Fruit fly (Drosophila melanogaster) whole organism, embryonic: ENCODE results near the gene Eig71Ej.

Experiments used
- Abd-B ChIP-seq: fragments of 200-800 bp; sonication (Bioruptor generic); optimal IDR thresholded peaks from 2 replicates; lab custom pipeline; 2018; ENCODE audit warnings: missing biosample characterization, mild to moderate bottlenecking, missing genetic modification characterization, moderate library complexity
- Ada2b ChIP-seq: fragments of 200-800 bp; sonication (Bioruptor generic); IDR thresholded peaks from 2 replicates; pipeline ENCODE4 v1.3.6; 2022; ENCODE audit warnings: missing biosample characterization, missing genetic modification characterization
- CG10209 ChIP-seq: fragments of 200-800 bp; sonication (Bioruptor generic); optimal IDR thresholded peaks from 3 replicates; lab custom pipeline; 2017; ENCODE audit warnings: missing biosample characterization, mild to moderate bottlenecking, missing genetic modification characterization, missing genetic modification reagents
- CG1024 ChIP-seq: fragments of 200-800 bp; sonication (Bioruptor generic); IDR thresholded peaks from 2 replicates; pipeline ENCODE4 v1.3.6; 2022; ENCODE audit warnings: missing biosample characterization, missing genetic modification characterization
- CG1233 ChIP-seq: fragments of 200-800 bp; sonication (Bioruptor generic); optimal IDR thresholded peaks from 4 replicates; lab custom pipeline; 2018; ENCODE audit warnings: missing biosample characterization, mild to moderate bottlenecking, missing genetic modification characterization
- CG12659 ChIP-seq: fragments of 200-800 bp; sonication (Bioruptor generic); optimal IDR thresholded peaks from 3 replicates; lab custom pipeline; 2017; ENCODE audit warnings: mild to moderate bottlenecking, missing biosample characterization, missing genetic modification reagents, missing genetic modification characterization
- CG14014 ChIP-seq: fragments of 200-800 bp; sonication (Bioruptor generic); IDR thresholded peaks from 2 replicates; pipeline ENCODE4 v1.3.6; 2022; ENCODE audit warnings: missing biosample characterization, missing genetic modification characterization
- CG18764 ChIP-seq: fragments of 200-800 bp; sonication (Bioruptor generic); optimal IDR thresholded peaks from 3 replicates; lab custom pipeline; 2016; ENCODE audit warnings: missing biosample characterization, missing genetic modification characterization
- CG30431 ChIP-seq: fragments of 200-800 bp; sonication (Bioruptor generic); optimal IDR thresholded peaks from 2 replicates; lab custom pipeline; 2017; ENCODE audit warnings: missing biosample characterization, missing genetic modification characterization
- CG3726 ChIP-seq: fragments of 200-800 bp; sonication (Bioruptor generic); IDR thresholded peaks from 3 replicates; pipeline ENCODE4, ENCODE4 v1.3.6; 2022; ENCODE audit warnings: missing biosample characterization, missing genetic modification characterization
- CG4424 ChIP-seq: fragments of 200-800 bp; sonication (Bioruptor generic); optimal IDR thresholded peaks from 3 replicates; lab custom pipeline; 2016; ENCODE audit warnings: missing biosample characterization, missing genetic modification characterization
- CG4820 ChIP-seq: fragments of 200-800 bp; sonication (Bioruptor generic); optimal IDR thresholded peaks from 3 replicates; lab custom pipeline; 2016; ENCODE audit warnings: missing biosample characterization, missing genetic modification characterization
- CG6689 ChIP-seq: fragments of 200-800 bp; sonication (Bioruptor generic); IDR thresholded peaks from 2 replicates; pipeline ENCODE4 v1.3.6; 2022; ENCODE audit warnings: missing biosample characterization, missing genetic modification characterization
- CG7786 ChIP-seq: fragments of 200-800 bp; sonication (Bioruptor generic); optimal IDR thresholded peaks from 2 replicates; lab custom pipeline; 2016; ENCODE audit warnings: missing biosample characterization, missing genetic modification characterization
- CG8388 ChIP-seq: fragments of 200-800 bp; sonication (Bioruptor generic); optimal IDR thresholded peaks from 2 replicates; lab custom pipeline; 2019; ENCODE audit warnings: missing biosample characterization, mild to moderate bottlenecking, missing genetic modification characterization, moderate library complexity
- CG9437 ChIP-seq: fragments of 200-800 bp; sonication (Bioruptor generic); optimal IDR thresholded peaks from 2 replicates; lab custom pipeline; 2018; ENCODE audit warnings: missing biosample characterization, mild to moderate bottlenecking, missing genetic modification characterization
- CG9727 ChIP-seq: fragments of 200-800 bp; sonication (Bioruptor generic); optimal IDR thresholded peaks from 3 replicates; lab custom pipeline; 2017; ENCODE audit warnings: missing biosample characterization, mild to moderate bottlenecking, missing genetic modification characterization
- CTCF ChIP-seq: fragments of 200-800 bp; sonication (Bioruptor generic); optimal IDR thresholded peaks from 2 replicates; lab custom pipeline; 2017; ENCODE audit warnings: missing biosample characterization, mild to moderate bottlenecking, missing genetic modification characterization, moderate library complexity
- D ChIP-seq, 2 experiments: fragments of 200-800 bp in 1 of 2; fragments of >200 bp in 1 of 2; sonication (Bioruptor generic) in 1 of 2; optimal IDR thresholded peaks; 2 replicates in 1 of 2; 3 replicates in 1 of 2; lab custom pipeline; 2017; ENCODE audit warnings: mild to moderate bottlenecking in 1 of 2, missing biosample characterization in 1 of 2, missing genetic modification characterization in 1 of 2, missing genetic modification reagents in 1 of 2
- Deaf1 ChIP-seq: fragments of 200-800 bp; optimal IDR thresholded peaks from 3 replicates; lab custom pipeline; 2019; ENCODE audit warnings: missing biosample characterization, mild to moderate bottlenecking, missing genetic modification characterization, moderate library complexity
- Dek ChIP-seq: fragments of 200-800 bp; sonication (Bioruptor generic); optimal IDR thresholded peaks from 3 replicates; lab custom pipeline; 2019; ENCODE audit warnings: missing biosample characterization, mild to moderate bottlenecking, missing genetic modification characterization, moderate library complexity
- Dip2 ChIP-seq: fragments of 200-800 bp; sonication (Bioruptor generic); IDR thresholded peaks from 2 replicates; pipeline ENCODE4 v1.3.6; 2022; ENCODE audit warnings: missing biosample characterization, missing genetic modification characterization
- Ets97D ChIP-seq: fragments of 200-800 bp; sonication (Bioruptor generic); optimal IDR thresholded peaks from 3 replicates; lab custom pipeline; 2016; ENCODE audit warnings: missing biosample characterization, missing genetic modification characterization
- Lim3 ChIP-seq: fragments of 200-800 bp; sonication (Bioruptor generic); IDR thresholded peaks from 2 replicates; pipeline ENCODE4 v1.3.6; 2022; ENCODE audit warnings: missing biosample characterization, missing genetic modification characterization
- Lpt ChIP-seq: fragments of >200 bp; optimal IDR thresholded peaks from 2 replicates; lab custom pipeline; 2018; ENCODE audit warnings: missing biosample characterization, missing genetic modification characterization
- PHDP ChIP-seq: fragments of 200-800 bp; sonication (Bioruptor generic); optimal IDR thresholded peaks from 3 replicates; lab custom pipeline; 2018; ENCODE audit warnings: missing biosample characterization, mild to moderate bottlenecking, missing genetic modification characterization, moderate library complexity
- Side ChIP-seq: fragments of 200-800 bp; sonication (Bioruptor generic); optimal IDR thresholded peaks from 2 replicates; lab custom pipeline; 2016; ENCODE audit warnings: missing biosample characterization, missing genetic modification characterization
- Sox102F ChIP-seq: fragments of 200-800 bp; sonication (Bioruptor generic); optimal IDR thresholded peaks from 2 replicates; lab custom pipeline; 2018; ENCODE audit warnings: missing biosample characterization, mild to moderate bottlenecking, missing genetic modification characterization, moderate library complexity
- Vsx1 ChIP-seq: fragments of 200-800 bp; sonication (Bioruptor generic); optimal IDR thresholded peaks from 2 replicates; lab custom pipeline; 2017; ENCODE audit warnings: missing biosample characterization, mild to moderate bottlenecking, missing genetic modification characterization, missing genetic modification reagents
- dan ChIP-seq: fragments of 200-800 bp; sonication (Bioruptor generic); IDR thresholded peaks from 2 replicates; pipeline ENCODE4 v1.3.6; 2022; ENCODE audit warnings: missing biosample characterization, missing genetic modification characterization
- dmrt11E ChIP-seq: fragments of 200-800 bp; sonication (Bioruptor generic); optimal IDR thresholded peaks from 3 replicates; lab custom pipeline; 2018; ENCODE audit warnings: missing biosample characterization, mild to moderate bottlenecking, missing genetic modification characterization, moderate library complexity
- ems ChIP-seq: fragments of 200-800 bp; sonication (Bioruptor generic); optimal IDR thresholded peaks from 3 replicates; lab custom pipeline; 2016; ENCODE audit warnings: missing biosample characterization, missing genetic modification characterization
- exex ChIP-seq: fragments of 200-800 bp; sonication (Bioruptor generic); optimal IDR thresholded peaks from 4 replicates; lab custom pipeline; 2018; ENCODE audit warnings: missing biosample characterization, mild to moderate bottlenecking, missing genetic modification characterization, moderate library complexity
- gem ChIP-seq: fragments of 200-800 bp; sonication (Bioruptor generic); optimal IDR thresholded peaks from 2 replicates; lab custom pipeline; 2019; ENCODE audit warnings: missing biosample characterization, mild to moderate bottlenecking, missing genetic modification characterization, moderate library complexity
- ind ChIP-seq: fragments of 200-800 bp; sonication (Bioruptor generic); optimal IDR thresholded peaks from 3 replicates; lab custom pipeline; 2016; ENCODE audit warnings: missing biosample characterization, missing genetic modification characterization
- nerfin-1 ChIP-seq: fragments of 200-800 bp; sonication (Bioruptor generic); optimal IDR thresholded peaks from 3 replicates; lab custom pipeline; 2019; ENCODE audit warnings: missing biosample characterization, mild to moderate bottlenecking, missing genetic modification characterization, moderate library complexity
- odd ChIP-seq: fragments of 200-800 bp; sonication (Bioruptor generic); optimal IDR thresholded peaks from 2 replicates; lab custom pipeline; 2017; ENCODE audit warnings: missing biosample characterization, mild to moderate bottlenecking, missing genetic modification characterization
- pb ChIP-seq: fragments of 200-800 bp; sonication (Bioruptor generic); optimal IDR thresholded peaks from 3 replicates; lab custom pipeline; 2016; ENCODE audit warnings: missing biosample characterization, missing genetic modification characterization
- pros ChIP-seq: fragments of 200-800 bp; sonication (Bioruptor generic); optimal IDR thresholded peaks from 3 replicates; lab custom pipeline; 2019; ENCODE audit warnings: missing biosample characterization, mild to moderate bottlenecking, missing genetic modification characterization, moderate library complexity
- rib ChIP-seq: fragments of 200-800 bp; sonication (Bioruptor generic); IDR thresholded peaks from 2 replicates; pipeline ENCODE4 v1.3.6; 2022; ENCODE audit warnings: missing biosample characterization, missing genetic modification characterization
- row ChIP-seq: fragments of 200-800 bp; sonication (Bioruptor generic); IDR thresholded peaks from 3 replicates; pipeline ENCODE4 v1.3.6; 2022; ENCODE audit warnings: missing biosample characterization, missing genetic modification characterization
- sd ChIP-seq: fragments of 200-800 bp; sonication (Bioruptor generic); optimal IDR thresholded peaks from 3 replicates; lab custom pipeline; 2018; ENCODE audit warnings: missing biosample characterization, mild to moderate bottlenecking, missing genetic modification characterization, moderate library complexity
- sna ChIP-seq: fragments of 200-800 bp; sonication (Bioruptor generic); IDR thresholded peaks from 2 replicates; pipeline ENCODE4 v1.3.6; 2022; ENCODE audit warnings: missing biosample characterization, missing genetic modification characterization; ENCODE audit not compliant: partially characterized antibody
- so ChIP-seq: fragments of 200-800 bp; sonication (Bioruptor generic); IDR thresholded peaks from 3 replicates; pipeline ENCODE4 v1.3.6; 2022; ENCODE audit warnings: missing biosample characterization, missing genetic modification characterization
- sqz ChIP-seq: fragments of 200-800 bp; sonication (Bioruptor generic); optimal IDR thresholded peaks from 3 replicates; lab custom pipeline; 2018; ENCODE audit warnings: missing biosample characterization, mild to moderate bottlenecking, missing genetic modification characterization
- tap ChIP-seq: fragments of 200-800 bp; optimal IDR thresholded peaks from 3 replicates; lab custom pipeline; 2019; ENCODE audit warnings: missing biosample characterization, mild to moderate bottlenecking, missing genetic modification characterization, moderate library complexity
- ttk ChIP-seq: fragments of 200-800 bp; sonication (Bioruptor generic); IDR thresholded peaks from 2 replicates; pipeline ENCODE4 v2.1.2; 2022; ENCODE audit warnings: missing biosample characterization, missing genetic modification characterization
- twi ChIP-seq: fragments of 200-800 bp; optimal IDR thresholded peaks from 2 replicates; lab custom pipeline; 2019; ENCODE audit warnings: missing biosample characterization, mild to moderate bottlenecking, missing genetic modification characterization, moderate library complexity
- z ChIP-seq: fragments of 200-800 bp; sonication (Bioruptor generic); IDR thresholded peaks from 3 replicates; pipeline ENCODE4 v1.3.6; 2022; ENCODE audit warnings: missing biosample characterization, missing genetic modification characterization

The Eig71Ej gene

dm6 chr3L:15690711-15691591 lies 30.1 kb upstream of the Eig71Ej start (continued):
- TF ChIP-seq sd (tag; lab: Kevin White, UChicago): peak; percentile 51
- peak; percentile 11 for TF ChIP-seq ind (GFP tag; lab: Kevin White, UChicago)
- no peak for TF ChIP-seq sqz (GFP tag; lab: Kevin White, UChicago)
- peak; percentile 40 for TF ChIP-seq CG4424 (GFP tag; lab: Kevin White, UChicago)
- TF ChIP-seq dan: no peak
- peak; percentile 14 for TF ChIP-seq pros (GFP tag; lab: Kevin White, UChicago)
- TF ChIP-seq tap (tag; lab: Kevin White, UChicago): peak; percentile 73
- TF ChIP-seq CG9437 (GFP tag; lab: Kevin White, UChicago): peak; percentile 13
- TF ChIP-seq twi (tag; lab: Kevin White, UChicago): peak; percentile 24
- no peak for TF ChIP-seq CG10209 (GFP tag; lab: Kevin White, UChicago)
- no peak for TF ChIP-seq Dip2 (GFP tag; lab: Robert Waterston, UW)
- TF ChIP-seq dmrt11E (tag; lab: Kevin White, UChicago): peak; percentile 54
- TF ChIP-seq rib: no peak
- TF ChIP-seq Deaf1 (tag; lab: Kevin White, UChicago): peak; percentile 26
- TF ChIP-seq sna (GFP tag; lab: Robert Waterston, UW): no peak
- TF ChIP-seq CG18764 (GFP tag; lab: Kevin White, UChicago): peak; percentile 37
- TF ChIP-seq gem: peak; percentile 83
- peak; percentile 54 for TF ChIP-seq PHDP
- TF ChIP-seq Ets97D: no peak
- TF ChIP-seq CG14014 (GFP tag; lab: Robert Waterston, UW): peak; percentile 44; the same call in 1 of the 2 replicates
- TF ChIP-seq so (GFP tag; lab: Robert Waterston, UW): peak; percentile 28; the same call in 1 of the 3 replicates
- TF ChIP-seq CG1233 (GFP tag; lab: Kevin White, UChicago): peak; percentile 60
- TF ChIP-seq odd (GFP tag; lab: Kevin White, UChicago): peak; percentile 31
- TF ChIP-seq Ada2b: peak; percentile 44
- TF ChIP-seq CTCF (GFP tag; lab: Kevin White, UChicago): peak; percentile 19
- TF ChIP-seq Sox102F (GFP tag; lab: Kevin White, UChicago): peak; percentile 15
- TF ChIP-seq D (optimal IDR thresholded peaks at IDR 0.05; lab: Kevin White, UChicago): peak; percentile 30
- TF ChIP-seq D (GFP tag; optimal IDR thresholded peaks at IDR 0.05; lab: Kevin White, UChicago): peak; percentile 64
- TF ChIP-seq Lpt (GFP tag; lab: Kevin White, UChicago): no peak
- TF ChIP-seq CG12659: peak; percentile 4
- TF ChIP-seq CG8388 (GFP tag; lab: Kevin White, UChicago): peak; percentile 59
- peak; percentile 3 for TF ChIP-seq Dek (tag; lab: Kevin White, UChicago)
- TF ChIP-seq CG9727 (GFP tag; lab: Kevin White, UChicago): peak; percentile 24
- TF ChIP-seq CG3726: no peak
- TF ChIP-seq Abd-B (GFP tag; lab: Kevin White, UChicago): no peak
- TF ChIP-seq ems: no peak
- peak; percentile 14; the same call in 1 of the 2 replicates for TF ChIP-seq ttk (GFP tag; lab: Robert Waterston, UW)
- TF ChIP-seq exex (tag; lab: Kevin White, UChicago): peak; percentile 56
- TF ChIP-seq CG6689 (GFP tag; lab: Robert Waterston, UW): 0 out of 2 replicates have a peak, but pooled peaks have one; percentile 10
- peak; percentile 42 for TF ChIP-seq Side
- no peak for TF ChIP-seq Lim3 (GFP tag; lab: Robert Waterston, UW)
- TF ChIP-seq CG1024: peak; percentile 31; the same call in 1 of the 2 replicates
- TF ChIP-seq Vsx1: peak; percentile 28
- TF ChIP-seq CG4820: peak; percentile 64
- no peak for TF ChIP-seq CG7786 (GFP tag; lab: Kevin White, UChicago)
- TF ChIP-seq row (GFP tag; lab: Robert Waterston, UW): peak; percentile 55
- TF ChIP-seq CG30431 (GFP tag; lab: Kevin White, UChicago): no peak
- peak; percentile 52; the same call in 2 of the 3 replicates for TF ChIP-seq z (GFP tag; lab: Robert Waterston, UW)
- TF ChIP-seq nerfin-1 (tag; lab: Kevin White, UChicago): peak; percentile 40
- peak; percentile 21 for TF ChIP-seq pb
